Worm (Caenorhabditis elegans) whole organism, L4 larva: ENCODE data around the gene F55C5.17.

Experiments used
- F44E2.7 ChIP-seq: fragments of 200-800 bp; sonication (Bioruptor generic); IDR thresholded peaks from 2 replicates; pipeline ENCODE4 v2.1.2; 2022; ENCODE audit warnings: missing genetic modification characterization, missing compliant biosample characterization
- F49E8.2 ChIP-seq: sonication (generic microtip); optimal IDR thresholded peaks from 2 replicates; lab custom pipeline; 2016; ENCODE audit warnings: missing compliant biosample characterization, mild to moderate bottlenecking, missing genetic modification characterization, borderline replicate concordance
- ceh-82 ChIP-seq: sonication (generic microtip); optimal IDR thresholded peaks from 2 replicates; lab custom pipeline; 2017; ENCODE audit warnings: missing biosample characterization, missing genetic modification characterization
- dmd-9 ChIP-seq: fragments of 200-800 bp; sonication (Bioruptor generic); IDR thresholded peaks from 2 replicates; pipeline ENCODE4 v1.3.6; 2022; ENCODE audit warnings: missing genetic modification reagents, missing genetic modification characterization, missing compliant biosample characterization
- jun-1 ChIP-seq: fragments of 150-350 bp; optimal IDR thresholded peaks from 2 replicates; lab custom pipeline; 2014; ENCODE audit warnings: missing biosample characterization, missing genetic modification reagents, missing genetic modification characterization
- mxl-2 ChIP-seq: fragments of 200-800 bp; sonication (Bioruptor generic); conservative IDR thresholded peaks from 2 replicates; pipeline ENCODE4 v1.3.6; 2022; ENCODE audit warnings: missing genetic modification reagents, missing genetic modification characterization, missing compliant biosample characterization
- nhr-25 ChIP-seq: sonication (generic microtip); optimal IDR thresholded peaks from 2 replicates; lab custom pipeline; 2017; ENCODE audit warnings: missing genetic modification characterization, mild to moderate bottlenecking, missing compliant biosample characterization, antibody characterized with exemption, moderate library complexity, borderline replicate concordance; ENCODE audit not compliant: insufficient read depth
- snpc-4 ChIP-seq: fragments of 150-350 bp; optimal IDR thresholded peaks from 2 replicates; lab custom pipeline; 2014; ENCODE audit warnings: missing biosample characterization, missing genetic modification characterization
- unc-62 ChIP-seq, 3 experiments: fragments of 150-350 bp in 1 of 3; sonication (generic microtip); optimal IDR thresholded peaks in 2 of 3; peaks in 1 of 3; 1 replicate in 1 of 3; 2 replicates in 2 of 3; lab custom pipeline; 2014 to 2017; ENCODE audit warnings: missing biosample characterization in 3 of 3, missing genetic modification characterization in 3 of 3, missing genetic modification reagents in 3 of 3, missing genotype in 1 of 3
- zag-1 ChIP-seq: fragments of 150-350 bp; optimal IDR thresholded peaks from 2 replicates; lab custom pipeline; 2014; ENCODE audit warnings: missing biosample characterization, missing genetic modification characterization

DNA sequence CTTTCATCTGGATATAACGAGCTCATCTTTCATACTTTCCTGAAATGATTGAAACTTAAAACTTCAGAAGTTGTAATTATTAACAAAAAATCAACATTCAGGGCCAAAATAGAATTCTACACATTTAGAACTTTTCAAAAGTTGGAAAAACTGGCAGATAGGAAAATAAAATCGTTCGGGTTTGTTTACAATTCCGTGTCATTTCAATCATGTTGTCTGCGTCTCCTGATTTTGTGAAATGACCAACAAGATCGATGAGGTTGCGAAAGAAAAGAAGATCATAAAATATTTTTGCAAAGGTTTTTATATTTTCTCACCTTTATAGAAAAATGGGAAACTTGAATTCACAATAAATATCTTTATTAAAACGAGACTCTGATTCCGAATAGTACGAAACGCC is 13.8 kb upstream of the F55C5.17 start, which contains the start of gene rskd-1:
- TF ChIP-seq F49E8.2 (tag; lab: Kevin White, UChicago) (no peak), nhr-25 (tag; lab: Kevin White, UChicago) (no peak), F44E2.7 (no peak), zag-1 (tag; lab: Kevin White, UChicago) (no peak), unc-62 (GFP tag; optimal IDR thresholded peaks at IDR 0.05 in 1 of 2; lab: Kevin White, UChicago) (no peak), unc-62 (tag; optimal IDR thresholded peaks at IDR 0.05; lab: Kevin White, UChicago) (no peak), snpc-4 (tag; lab: Kevin White, UChicago) (no peak), mxl-2 (GFP tag; lab: Robert Waterston, UW) (no peak), ceh-82 (no peak), dmd-9 (GFP tag; lab: Robert Waterston, UW) (no peak), jun-1 (tag; lab: Kevin White, UChicago) (no peak)
